Worm (Caenorhabditis elegans) whole organism, L4/young adult: ENCODE results near the gene pals-34.
A peak's percentile ranks its signal among the peaks of the same experiment; 100 is the strongest.

ENCODE experiments used
- W03F9.2 ChIP-seq: fragments of 150-350 bp; optimal IDR thresholded peaks from 2 replicates; lab custom pipeline; 2014; ENCODE audit warnings: missing biosample characterization, missing genetic modification characterization
- dao-5 ChIP-seq: sonication (generic microtip); optimal IDR thresholded peaks from 2 replicates; lab custom pipeline; 2016; ENCODE audit warnings: missing genotype, missing genetic modification characterization, moderate library complexity, missing compliant biosample characterization
- him-1 ChIP-seq: sonication (generic microtip); optimal IDR thresholded peaks from 2 replicates; lab custom pipeline; 2016; ENCODE audit warnings: missing genotype, missing genetic modification reagents, missing genetic modification characterization, missing compliant biosample characterization

pals-34 gene

ce11 chrV:7971376-7971775 lies 15.1 kb upstream of the pals-34 start:
- TF ChIP-seq W03F9.2 (tag; lab: Kevin White, UChicago) = no peak
- TF ChIP-seq him-1 (tag; lab: Kevin White, UChicago) = no peak
- TF ChIP-seq dao-5 = no peak

- TF ChIP-seq W03F9.2 (tag; lab: Kevin White, UChicago) = no peak
- no peak for TF ChIP-seq him-1 (tag; lab: Kevin White, UChicago)
- TF ChIP-seq dao-5 = no peak
Measured at ce11 chrV:7970519-7970918, 14.2 kb upstream of the pals-34 start.

ce11 chrV:7969107-7969506 lies 12.8 kb upstream of the pals-34 start, which contains the start of gene che-7:
Gene che-7 (minus strand): TSS chrV:7969207.
- TF ChIP-seq W03F9.2 (tag; lab: Kevin White, UChicago) (no peak), dao-5 (no peak), him-1 (tag; lab: Kevin White, UChicago) (no peak)

ce11 chrV:7964429-7964828 lies 8.1 kb upstream of the pals-34 start:
- TF ChIP-seq W03F9.2 (tag; lab: Kevin White, UChicago) = no peak
- no peak for TF ChIP-seq dao-5
- TF ChIP-seq him-1 (tag; lab: Kevin White, UChicago) = no peak

ce11 chrV:7958740-7959320 lies 2.5 kb upstream of the pals-34 start, which contains the start of the genes clec-217 and F26D11.2:
Gene clec-217 (minus strand): TSS chrV:7958840.
Gene F26D11.2 (plus strand): TSS chrV:7959270.
- TF ChIP-seq him-1 (tag; lab: Kevin White, UChicago) (no peak), dao-5 (no peak), W03F9.2 (tag; lab: Kevin White, UChicago) (no peak)

ce11 chrV:7955168-7955567 lies 1.1 kb downstream of the pals-34 start, which contains the start of gene F26D11.12:
Gene F26D11.12 (minus strand): TSS chrV:7955312.
- peak; percentile 5 for TF ChIP-seq W03F9.2 (tag; lab: Kevin White, UChicago)
- TF ChIP-seq him-1 (tag; lab: Kevin White, UChicago) = no peak

- no peak for TF ChIP-seq W03F9.2 (tag; lab: Kevin White, UChicago)
- no peak for TF ChIP-seq him-1 (tag; lab: Kevin White, UChicago)
- no peak for TF ChIP-seq dao-5
Measured at ce11 chrV:7954552-7954951, 1.7 kb downstream of the pals-34 start, which contains the start of gene F26D11.13. Gene F26D11.13 (minus strand): TSS chrV:7954652.

- TF ChIP-seq him-1 (tag; lab: Kevin White, UChicago) (no peak), W03F9.2 (tag; lab: Kevin White, UChicago) (no peak), dao-5 (no peak)
Measured at ce11 chrV:7952855-7953254, 3.4 kb downstream of the pals-34 start, which contains the start of gene clec-216. Gene clec-216 (minus strand): TSS chrV:7952955.

- TF ChIP-seq dao-5 (no peak), him-1 (tag; lab: Kevin White, UChicago) (no peak), W03F9.2 (tag; lab: Kevin White, UChicago) (no peak)
Measured at ce11 chrV:7946229-7946628, 10.1 kb downstream of the pals-34 start.

- TF ChIP-seq W03F9.2 (tag; lab: Kevin White, UChicago) (no peak), him-1 (tag; lab: Kevin White, UChicago) (no peak), dao-5 (no peak)
Measured at ce11 chrV:7943568-7943967, 12.7 kb downstream of the pals-34 start, which contains the start of gene Y97E10B.1. Gene Y97E10B.1 (plus strand): TSS chrV:7943868.

- TF ChIP-seq W03F9.2 (tag; lab: Kevin White, UChicago) = no peak
- no peak for TF ChIP-seq dao-5
- no peak for TF ChIP-seq him-1 (tag; lab: Kevin White, UChicago)
Measured at ce11 chrV:7940299-7940698, 16.0 kb downstream of the pals-34 start, which contains the start of gene srt-53. Gene srt-53 (minus strand): TSS chrV:7940399.

ce11 chrV:7937152-7937551 lies 19.1 kb downstream of the pals-34 start, which contains the start of gene srsx-3:
Gene srsx-3 (minus strand): TSS chrV:7937252.
- TF ChIP-seq W03F9.2 (tag; lab: Kevin White, UChicago) (no peak), dao-5 (no peak), him-1 (tag; lab: Kevin White, UChicago) (no peak)

ce11 chrV:7932998-7933397 lies 23.3 kb downstream of the pals-34 start, which contains the start of gene ncx-10:
Gene ncx-10 (minus strand): TSS chrV:7933098.
- TF ChIP-seq him-1 (tag; lab: Kevin White, UChicago) (no peak), W03F9.2 (tag; lab: Kevin White, UChicago) (no peak), dao-5 (no peak)

- no peak for TF ChIP-seq dao-5
- no peak for TF ChIP-seq him-1 (tag; lab: Kevin White, UChicago)
- TF ChIP-seq W03F9.2 (tag; lab: Kevin White, UChicago) = no peak
Measured at ce11 chrV:7928660-7929059, 27.6 kb downstream of the pals-34 start, which contains the start of gene srsx-5. Gene srsx-5 (plus strand): TSS chrV:7928960.
